Worm (Caenorhabditis elegans): Measurements from ENCODE around the gene spc-2.

DNA sequence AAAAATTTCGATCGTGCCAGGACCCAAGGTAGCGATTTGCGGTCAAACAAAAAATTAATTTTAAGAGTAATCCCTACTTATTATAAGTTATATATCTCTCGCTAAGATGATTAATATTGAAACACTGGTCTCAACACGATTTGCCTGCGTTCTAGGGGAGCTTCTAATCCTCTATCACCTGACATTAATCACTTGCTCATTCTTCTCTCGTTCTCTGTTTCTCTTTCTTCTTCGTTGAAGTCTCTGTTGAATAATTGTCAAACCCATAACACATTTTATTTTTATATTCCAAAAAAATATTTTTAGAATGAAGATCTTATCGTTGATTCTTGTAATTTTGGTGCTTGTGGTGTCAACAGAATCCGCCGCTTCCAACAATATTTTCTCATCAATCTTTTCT lies 26.5 kb upstream of the spc-2 start, which contains the start of gene D2007.1:
- TF ChIP-seq lim-6 (tag; optimal IDR thresholded peaks at IDR 0.05) = no peak
- no peak for TF ChIP-seq pqm-1 (tag; optimal IDR thresholded peaks at IDR 0.05)
- TF ChIP-seq fax-1 (tag; optimal IDR thresholded peaks at IDR 0.05) = no peak
- no peak for TF ChIP-seq nfya-1 (tag; optimal IDR thresholded peaks at IDR 0.05)
- no peak for TF ChIP-seq pros-1 (tag; optimal IDR thresholded peaks at IDR 0.05)
- no peak for TF ChIP-seq unc-86 (tag; optimal IDR thresholded peaks at IDR 0.05)
- TF ChIP-seq dmd-4 (tag; optimal IDR thresholded peaks at IDR 0.05; ENCODE audit: borderline replicate concordance) = no peak
- no peak for TF ChIP-seq tbx-7 (tag; optimal IDR thresholded peaks at IDR 0.05)
- TF ChIP-seq hlh-30 (tag; optimal IDR thresholded peaks at IDR 0.05; ENCODE audit: insufficient read depth) = peak; percentile 27
- no peak for TF ChIP-seq lin-11 (tag; optimal IDR thresholded peaks at IDR 0.05)
